Worm (Caenorhabditis elegans) whole organism, L3 larva: ENCODE data around the gene wdr-46.
A peak's percentile ranks its signal among the peaks of the same experiment; 100 is the strongest.

Experiments used
- ZK546.5 ChIP-seq: sonication (generic microtip); optimal IDR thresholded peaks from 2 replicates; lab custom pipeline; 2017; ENCODE audit warnings: missing biosample characterization, missing genetic modification characterization
- aly-2 ChIP-seq: fragments of 150-350 bp; optimal IDR thresholded peaks from 2 replicates; lab custom pipeline; 2014; ENCODE audit warnings: missing biosample characterization, missing genetic modification characterization
- ama-1 ChIP-seq: fragments of 150-350 bp; optimal IDR thresholded peaks from 2 replicates; lab custom pipeline; 2018
- ceh-16 ChIP-seq: sonication (generic microtip); optimal IDR thresholded peaks from 2 replicates; lab custom pipeline; 2017; ENCODE audit warnings: missing biosample characterization, missing genetic modification characterization
- ceh-9 ChIP-seq: sonication (generic microtip); optimal IDR thresholded peaks from 2 replicates; lab custom pipeline; 2018; ENCODE audit warnings: missing biosample characterization, missing genetic modification characterization
- daf-12 ChIP-seq: fragments of 150-350 bp; optimal IDR thresholded peaks from 2 replicates; lab custom pipeline; 2014; ENCODE audit warnings: missing biosample characterization, missing genetic modification reagents, missing genetic modification characterization
- egl-5 ChIP-seq: fragments of 150-350 bp; optimal IDR thresholded peaks from 2 replicates; lab custom pipeline; 2017; ENCODE audit warnings: missing biosample characterization, missing genetic modification reagents, missing genetic modification characterization, inconsistent platforms
- elt-1 ChIP-seq: fragments of 150-350 bp; optimal IDR thresholded peaks from 2 replicates; lab custom pipeline; 2014; ENCODE audit warnings: missing biosample characterization, missing genetic modification characterization
- elt-2 ChIP-seq: sonication (generic microtip); optimal IDR thresholded peaks from 2 replicates; lab custom pipeline; 2016; ENCODE audit warnings: missing genetic modification reagents, mild to moderate bottlenecking, missing genetic modification characterization, missing compliant biosample characterization
- elt-3 ChIP-seq, 3 experiments: fragments of 150-350 bp in 1 of 3; sonication (generic microtip) in 2 of 3; optimal IDR thresholded peaks; 2 replicates in 2 of 3; 4 replicates in 1 of 3; lab custom pipeline; 2014 to 2017; ENCODE audit warnings: missing biosample characterization in 3 of 3, missing genetic modification characterization in 3 of 3
- eor-1 ChIP-seq, 2 experiments: fragments of 150-350 bp; optimal IDR thresholded peaks; 2 replicates each; lab custom pipeline; 2014 to 2018; ENCODE audit warnings: missing biosample characterization in 2 of 2, missing genetic modification characterization in 2 of 2
- fkh-10 ChIP-seq: sonication (generic microtip); optimal IDR thresholded peaks from 2 replicates; lab custom pipeline; 2017; ENCODE audit warnings: missing biosample characterization, missing genetic modification reagents, missing genetic modification characterization
- fkh-2 ChIP-seq: fragments of 150-350 bp; optimal IDR thresholded peaks from 2 replicates; lab custom pipeline; 2014; ENCODE audit warnings: missing biosample characterization, missing genetic modification reagents, missing genetic modification characterization
- lin-15B ChIP-seq: fragments of 150-350 bp; optimal IDR thresholded peaks from 2 replicates; lab custom pipeline; 2014; ENCODE audit warnings: missing biosample characterization, missing genetic modification characterization
- lin-39 ChIP-seq: fragments of 150-350 bp; optimal IDR thresholded peaks from 2 replicates; lab custom pipeline; 2018; ENCODE audit warnings: missing biosample characterization, missing genetic modification reagents, missing genetic modification characterization
- mdl-1 ChIP-seq: fragments of 150-350 bp; optimal IDR thresholded peaks from 2 replicates; lab custom pipeline; 2014; ENCODE audit warnings: missing biosample characterization, missing genetic modification characterization
- mml-1 ChIP-seq: fragments of 150-350 bp; sonication (generic microtip); optimal IDR thresholded peaks from 3 replicates; lab custom pipeline; 2014; ENCODE audit warnings: missing biosample characterization, missing genetic modification characterization
- nfya-1 ChIP-seq: sonication (generic microtip); optimal IDR thresholded peaks from 2 replicates; lab custom pipeline; 2017; ENCODE audit warnings: missing genetic modification characterization, mild to moderate bottlenecking, missing compliant biosample characterization, antibody characterized with exemption, moderate library complexity; ENCODE audit not compliant: insufficient read depth
- nhr-11 ChIP-seq: fragments of 150-350 bp; optimal IDR thresholded peaks from 2 replicates; lab custom pipeline; 2014; ENCODE audit warnings: missing biosample characterization, missing genetic modification characterization
- nhr-12 ChIP-seq: fragments of 150-350 bp; optimal IDR thresholded peaks from 2 replicates; lab custom pipeline; 2014; ENCODE audit warnings: missing biosample characterization, missing genetic modification characterization
- nhr-23 ChIP-seq: fragments of 150-350 bp; optimal IDR thresholded peaks from 2 replicates; lab custom pipeline; 2014; ENCODE audit warnings: missing biosample characterization, missing genetic modification reagents, missing genetic modification characterization
- nhr-237 ChIP-seq: fragments of 150-350 bp; optimal IDR thresholded peaks from 2 replicates; lab custom pipeline; 2014; ENCODE audit warnings: missing biosample characterization, missing genetic modification characterization
- nhr-25 ChIP-seq: sonication (generic microtip); optimal IDR thresholded peaks from 2 replicates; lab custom pipeline; 2017; ENCODE audit warnings: missing biosample characterization, missing genetic modification characterization
- nhr-28 ChIP-seq: fragments of 150-350 bp; optimal IDR thresholded peaks from 2 replicates; lab custom pipeline; 2014; ENCODE audit warnings: missing biosample characterization, missing genetic modification characterization
- nhr-43 ChIP-seq: sonication (generic microtip); optimal IDR thresholded peaks from 2 replicates; lab custom pipeline; 2016; ENCODE audit warnings: mild to moderate bottlenecking, missing genetic modification characterization, missing compliant biosample characterization; ENCODE audit not compliant: poor library complexity, severe bottlenecking
- nhr-67 ChIP-seq: fragments of 150-350 bp; optimal IDR thresholded peaks from 2 replicates; lab custom pipeline; 2014; ENCODE audit warnings: missing biosample characterization, missing genetic modification characterization
- nhr-77 ChIP-seq: fragments of 150-350 bp; optimal IDR thresholded peaks from 2 replicates; lab custom pipeline; 2014; ENCODE audit warnings: missing biosample characterization, missing genetic modification characterization
- pha-4 ChIP-seq: fragments of 150-350 bp; optimal IDR thresholded peaks from 2 replicates; lab custom pipeline; 2014; ENCODE audit warnings: missing biosample characterization, missing genetic modification reagents, missing genetic modification characterization
- sea-2 ChIP-seq: fragments of 150-350 bp; sonication (generic microtip); optimal IDR thresholded peaks from 4 replicates; lab custom pipeline; 2014; ENCODE audit warnings: missing biosample characterization, missing genetic modification reagents, missing genetic modification characterization
- skn-1 ChIP-seq: fragments of 150-350 bp; optimal IDR thresholded peaks from 2 replicates; lab custom pipeline; 2014; ENCODE audit warnings: missing biosample characterization, missing genetic modification characterization
- snpc-4 ChIP-seq: fragments of 150-350 bp; optimal IDR thresholded peaks from 2 replicates; lab custom pipeline; 2014; ENCODE audit warnings: missing biosample characterization, missing genetic modification characterization
- unc-39 ChIP-seq: sonication (generic microtip); optimal IDR thresholded peaks from 4 replicates; lab custom pipeline; 2017; ENCODE audit warnings: missing biosample characterization, missing genetic modification characterization
- zag-1 ChIP-seq: fragments of 150-350 bp; optimal IDR thresholded peaks from 2 replicates; lab custom pipeline; 2014; ENCODE audit warnings: missing biosample characterization, missing genetic modification characterization
- ztf-11 ChIP-seq: fragments of 150-350 bp; optimal IDR thresholded peaks from 2 replicates; lab custom pipeline; 2014; ENCODE audit warnings: missing biosample characterization, missing genetic modification characterization
- ztf-4 ChIP-seq: fragments of 150-350 bp; optimal IDR thresholded peaks from 2 replicates; lab custom pipeline; 2014; ENCODE audit warnings: missing biosample characterization, missing genetic modification characterization

Gene wdr-46

ce11 chrIV:12335798-12336197 is 36.3 kb upstream of the wdr-46 start, which contains the start of gene F19B6.1:
TSS of gene F19B6.1 (minus strand) at chrIV:12336075.
- TF ChIP-seq elt-2 = no peak
- TF ChIP-seq lin-15B = no peak
- no peak for TF ChIP-seq nhr-237 (tag; lab: Kevin White, UChicago)
- no peak for TF ChIP-seq ama-1 (lab: Kevin White, UChicago)
- TF ChIP-seq daf-12 = no peak
- no peak for TF ChIP-seq mml-1 (tag; lab: Kevin White, UChicago)
- TF ChIP-seq nhr-28 (tag; lab: Kevin White, UChicago) = no peak
- no peak for TF ChIP-seq fkh-2 (tag; lab: Kevin White, UChicago)
- TF ChIP-seq elt-3 (tag; optimal IDR thresholded peaks at IDR 0.05; lab: Kevin White, UChicago) = no peak
- TF ChIP-seq pha-4 (tag; lab: Kevin White, UChicago) = no peak
- TF ChIP-seq ceh-16 = no peak
- no peak for TF ChIP-seq sea-2 (GFP tag; lab: Kevin White, UChicago)
- no peak for TF ChIP-seq zag-1 (tag; lab: Kevin White, UChicago)
- TF ChIP-seq lin-39 = no peak
- no peak for TF ChIP-seq nhr-67
- TF ChIP-seq ZK546.5 (tag; lab: Kevin White, UChicago) = no peak

ce11 chrIV:12336893-12337627 is 35.0 kb upstream of the wdr-46 start, which contains the start of the genes F19B6.10 and wht-5:
TSS of gene F19B6.10 (plus strand) at chrIV:12337193.
TSS of gene wht-5 (plus strand) at chrIV:12337577.
- no peak for TF ChIP-seq aly-2
- no peak for TF ChIP-seq nhr-25 (tag; lab: Kevin White, UChicago)

ce11 chrIV:12340885-12341284 is 31.2 kb upstream of the wdr-46 start:
- TF ChIP-seq lin-15B (no peak), elt-2 (no peak), elt-3 (tag; optimal IDR thresholded peaks at IDR 0.05; lab: Kevin White, UChicago) (no peak), nhr-23 (tag; lab: Kevin White, UChicago) (no peak), nhr-25 (tag; lab: Kevin White, UChicago) (no peak), nhr-77 (tag; lab: Kevin White, UChicago) (no peak), eor-1 (tag; optimal IDR thresholded peaks at IDR 0.05; lab: Kevin White, UChicago) (no peak), unc-39 (tag; lab: Kevin White, UChicago) (no peak), lin-39 (no peak)
- TF ChIP-seq, all 47 proteins: peak for 0

DNA sequence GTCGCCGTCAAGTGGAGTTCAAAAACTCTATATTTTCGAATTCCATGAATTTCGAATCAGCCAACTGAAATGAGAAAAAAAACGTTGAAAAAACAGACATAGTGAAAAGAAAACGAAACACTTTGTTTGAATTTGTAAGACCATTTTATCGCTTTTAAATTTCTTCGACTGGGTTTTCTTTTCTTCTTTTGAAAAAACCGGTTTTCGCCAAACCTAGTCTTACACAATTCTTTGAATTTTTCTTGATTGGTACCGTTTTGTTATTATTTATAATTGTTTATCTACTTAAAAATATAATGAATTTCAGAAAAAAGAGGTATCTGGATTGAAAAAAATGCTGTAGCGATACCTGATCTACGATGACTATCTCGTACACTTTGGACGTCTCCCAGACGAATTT is 22.4 kb upstream of the wdr-46 start, which contains the start of gene best-22:
TSS of gene best-22 (plus strand) at position 301 of the 400 bp plus-strand sequence.
- TF ChIP-seq lin-39 (no peak), elt-1 (no peak), ama-1 (lab: Kevin White, UChicago) (no peak), egl-5 (no peak), nhr-12 (tag; lab: Kevin White, UChicago) (no peak), skn-1 (no peak), sea-2 (GFP tag; lab: Kevin White, UChicago) (no peak), ceh-9 (no peak), nhr-11 (tag; lab: Kevin White, UChicago) (no peak), elt-3 (tag; optimal IDR thresholded peaks at IDR 0.05; lab: Kevin White, UChicago) (no peak), mdl-1 (tag; lab: Kevin White, UChicago) (no peak), unc-39 (tag; lab: Kevin White, UChicago) (no peak), ztf-11 (no peak), nhr-43 (tag; lab: Kevin White, UChicago) (no peak), ztf-4 (tag; lab: Kevin White, UChicago) (no peak), snpc-4 (tag; lab: Kevin White, UChicago) (no peak)

- TF ChIP-seq fkh-10 (GFP tag; lab: Kevin White, UChicago) (peak; percentile 88), nfya-1 (tag; lab: Kevin White, UChicago) (no peak)
Observed at ce11 chrIV:12350235-12350634, 21.8 kb upstream of the wdr-46 start.
